Worm (Caenorhabditis elegans) whole organism, L3 larva: ENCODE data around the gene erfa-1.
A peak's percentile ranks its signal among the peaks of the same experiment; 100 is the strongest.

Experiments
- R02D3.7 ChIP-seq: fragments of 150-350 bp; optimal IDR thresholded peaks from 2 replicates; lab custom pipeline; 2014; ENCODE audit warnings: missing biosample characterization, missing genetic modification characterization
- ZK546.5 ChIP-seq: sonication (generic microtip); optimal IDR thresholded peaks from 2 replicates; lab custom pipeline; 2017; ENCODE audit warnings: missing biosample characterization, missing genetic modification characterization
- aly-2 ChIP-seq: fragments of 150-350 bp; optimal IDR thresholded peaks from 2 replicates; lab custom pipeline; 2014; ENCODE audit warnings: missing biosample characterization, missing genetic modification characterization
- ama-1 ChIP-seq: fragments of 150-350 bp; optimal IDR thresholded peaks from 2 replicates; lab custom pipeline; 2018
- ceh-28 ChIP-seq: fragments of 150-350 bp; optimal IDR thresholded peaks from 2 replicates; lab custom pipeline; 2014; ENCODE audit warnings: missing biosample characterization, missing genetic modification reagents, missing genetic modification characterization
- ceh-82 ChIP-seq: fragments of 150-350 bp; optimal IDR thresholded peaks from 2 replicates; lab custom pipeline; 2014; ENCODE audit warnings: missing biosample characterization, missing genetic modification characterization
- egl-27 ChIP-seq: sonication (generic microtip); optimal IDR thresholded peaks from 4 replicates; lab custom pipeline; 2017; ENCODE audit warnings: missing biosample characterization, missing genetic modification reagents, missing genetic modification characterization
- egl-5 ChIP-seq: fragments of 150-350 bp; optimal IDR thresholded peaks from 2 replicates; lab custom pipeline; 2017; ENCODE audit warnings: missing biosample characterization, missing genetic modification reagents, missing genetic modification characterization, inconsistent platforms
- elt-1 ChIP-seq: fragments of 150-350 bp; optimal IDR thresholded peaks from 2 replicates; lab custom pipeline; 2014; ENCODE audit warnings: missing biosample characterization, missing genetic modification characterization
- elt-2 ChIP-seq: sonication (generic microtip); optimal IDR thresholded peaks from 2 replicates; lab custom pipeline; 2016; ENCODE audit warnings: missing genetic modification reagents, mild to moderate bottlenecking, missing genetic modification characterization, missing compliant biosample characterization
- elt-3 ChIP-seq, 3 experiments: fragments of 150-350 bp in 1 of 3; sonication (generic microtip) in 2 of 3; optimal IDR thresholded peaks; 2 replicates in 2 of 3; 4 replicates in 1 of 3; lab custom pipeline; 2014 to 2017; ENCODE audit warnings: missing biosample characterization in 3 of 3, missing genetic modification characterization in 3 of 3
- fkh-10 ChIP-seq: sonication (generic microtip); optimal IDR thresholded peaks from 2 replicates; lab custom pipeline; 2017; ENCODE audit warnings: missing biosample characterization, missing genetic modification reagents, missing genetic modification characterization
- fkh-2 ChIP-seq: fragments of 150-350 bp; optimal IDR thresholded peaks from 2 replicates; lab custom pipeline; 2014; ENCODE audit warnings: missing biosample characterization, missing genetic modification reagents, missing genetic modification characterization
- hmg-11 ChIP-seq: sonication (generic microtip); optimal IDR thresholded peaks from 2 replicates; lab custom pipeline; 2016; ENCODE audit warnings: missing genetic modification characterization, missing compliant biosample characterization
- jun-1 ChIP-seq: fragments of 150-350 bp; optimal IDR thresholded peaks from 2 replicates; lab custom pipeline; 2014; ENCODE audit warnings: missing biosample characterization, missing genetic modification reagents, missing genetic modification characterization
- lin-15B ChIP-seq: fragments of 150-350 bp; optimal IDR thresholded peaks from 2 replicates; lab custom pipeline; 2014; ENCODE audit warnings: missing biosample characterization, missing genetic modification characterization
- lin-39 ChIP-seq: fragments of 150-350 bp; optimal IDR thresholded peaks from 2 replicates; lab custom pipeline; 2018; ENCODE audit warnings: missing biosample characterization, missing genetic modification reagents, missing genetic modification characterization
- lsy-12 ChIP-seq: sonication (generic microtip); optimal IDR thresholded peaks from 2 replicates; lab custom pipeline; 2016; ENCODE audit warnings: mild to moderate bottlenecking, missing genetic modification characterization, missing compliant biosample characterization
- mdl-1 ChIP-seq: fragments of 150-350 bp; optimal IDR thresholded peaks from 2 replicates; lab custom pipeline; 2014; ENCODE audit warnings: missing biosample characterization, missing genetic modification characterization
- mml-1 ChIP-seq: fragments of 150-350 bp; sonication (generic microtip); optimal IDR thresholded peaks from 3 replicates; lab custom pipeline; 2014; ENCODE audit warnings: missing biosample characterization, missing genetic modification characterization
- nfya-1 ChIP-seq: sonication (generic microtip); optimal IDR thresholded peaks from 2 replicates; lab custom pipeline; 2017; ENCODE audit warnings: missing genetic modification characterization, mild to moderate bottlenecking, missing compliant biosample characterization, antibody characterized with exemption, moderate library complexity; ENCODE audit not compliant: insufficient read depth
- nhr-11 ChIP-seq: fragments of 150-350 bp; optimal IDR thresholded peaks from 2 replicates; lab custom pipeline; 2014; ENCODE audit warnings: missing biosample characterization, missing genetic modification characterization
- nhr-12 ChIP-seq: fragments of 150-350 bp; optimal IDR thresholded peaks from 2 replicates; lab custom pipeline; 2014; ENCODE audit warnings: missing biosample characterization, missing genetic modification characterization
- nhr-237 ChIP-seq: fragments of 150-350 bp; optimal IDR thresholded peaks from 2 replicates; lab custom pipeline; 2014; ENCODE audit warnings: missing biosample characterization, missing genetic modification characterization
- nhr-25 ChIP-seq: sonication (generic microtip); optimal IDR thresholded peaks from 2 replicates; lab custom pipeline; 2017; ENCODE audit warnings: missing biosample characterization, missing genetic modification characterization
- nhr-28 ChIP-seq: fragments of 150-350 bp; optimal IDR thresholded peaks from 2 replicates; lab custom pipeline; 2014; ENCODE audit warnings: missing biosample characterization, missing genetic modification characterization
- nhr-76 ChIP-seq: fragments of 150-350 bp; sonication (generic microtip); optimal IDR thresholded peaks from 5 replicates; lab custom pipeline; 2014; ENCODE audit warnings: missing biosample characterization, missing genetic modification characterization
- pqm-1 ChIP-seq: fragments of 150-350 bp; optimal IDR thresholded peaks from 2 replicates; lab custom pipeline; 2017; ENCODE audit warnings: missing biosample characterization, missing genetic modification characterization, inconsistent platforms
- skn-1 ChIP-seq: fragments of 150-350 bp; optimal IDR thresholded peaks from 2 replicates; lab custom pipeline; 2014; ENCODE audit warnings: missing biosample characterization, missing genetic modification characterization
- snpc-4 ChIP-seq: fragments of 150-350 bp; optimal IDR thresholded peaks from 2 replicates; lab custom pipeline; 2014; ENCODE audit warnings: missing biosample characterization, missing genetic modification characterization
- tbx-2 ChIP-seq: sonication (generic microtip); optimal IDR thresholded peaks from 2 replicates; lab custom pipeline; 2016; ENCODE audit warnings: mild to moderate bottlenecking, missing genetic modification characterization, missing compliant biosample characterization
- unc-39 ChIP-seq: sonication (generic microtip); optimal IDR thresholded peaks from 4 replicates; lab custom pipeline; 2017; ENCODE audit warnings: missing biosample characterization, missing genetic modification characterization
- unc-62 ChIP-seq: fragments of 150-350 bp; sonication (generic microtip); optimal IDR thresholded peaks from 4 replicates; lab custom pipeline; 2014; ENCODE audit warnings: missing biosample characterization, missing genetic modification reagents, missing genetic modification characterization
- zag-1 ChIP-seq: fragments of 150-350 bp; optimal IDR thresholded peaks from 2 replicates; lab custom pipeline; 2014; ENCODE audit warnings: missing biosample characterization, missing genetic modification characterization
- ztf-11 ChIP-seq: fragments of 150-350 bp; optimal IDR thresholded peaks from 2 replicates; lab custom pipeline; 2014; ENCODE audit warnings: missing biosample characterization, missing genetic modification characterization
- ztf-4 ChIP-seq: fragments of 150-350 bp; optimal IDR thresholded peaks from 2 replicates; lab custom pipeline; 2014; ENCODE audit warnings: missing biosample characterization, missing genetic modification characterization

erfa-1 gene

DNA sequence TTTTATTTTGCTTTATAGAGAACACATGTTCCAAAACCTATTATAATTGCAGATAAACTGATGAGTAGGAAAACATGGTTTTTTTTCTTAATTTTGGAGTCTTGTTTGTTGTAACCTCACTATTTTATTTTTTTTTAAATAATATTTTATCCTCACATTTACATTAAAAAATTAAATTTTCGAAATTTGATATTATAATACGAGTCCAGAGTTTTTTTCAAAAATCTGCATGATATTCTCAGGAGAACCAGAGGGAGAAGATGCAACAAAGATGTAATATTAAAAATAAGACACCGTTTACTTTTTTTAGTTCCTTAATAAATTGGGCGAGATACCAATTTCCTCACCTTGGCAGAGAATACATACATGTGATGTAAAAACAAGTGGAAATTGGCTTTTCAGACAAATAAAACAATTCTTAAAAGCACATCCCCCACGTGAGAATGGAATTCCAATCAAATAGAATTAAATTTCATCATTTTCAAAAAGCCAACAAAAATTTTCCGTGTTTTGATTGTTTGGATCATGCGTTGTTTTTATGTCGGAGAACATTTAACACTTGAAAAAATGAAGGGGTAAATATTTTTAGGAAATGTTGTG lies 48.2 kb upstream of the erfa-1 start:
- TF ChIP-seq ama-1 (lab: Kevin White, UChicago) (no peak), lsy-12 (tag; lab: Kevin White, UChicago) (no peak), elt-1 (tag; lab: Kevin White, UChicago) (no peak), fkh-2 (tag; lab: Kevin White, UChicago) (no peak), nhr-25 (no peak), mdl-1 (tag; lab: Kevin White, UChicago) (no peak), egl-5 (tag; lab: Kevin White, UChicago) (no peak), ztf-11 (no peak), ZK546.5 (tag; lab: Kevin White, UChicago) (no peak), unc-62 (no peak), skn-1 (tag; lab: Kevin White, UChicago) (no peak), jun-1 (tag; lab: Kevin White, UChicago) (no peak), aly-2 (tag; lab: Kevin White, UChicago) (no peak), ztf-4 (tag; lab: Kevin White, UChicago) (no peak), snpc-4 (no peak), lin-39 (tag; lab: Kevin White, UChicago) (no peak), nhr-28 (tag; lab: Kevin White, UChicago) (no peak), tbx-2 (no peak), elt-2 (no peak)
- TF ChIP-seq, all 47 proteins: peak for 0

DNA sequence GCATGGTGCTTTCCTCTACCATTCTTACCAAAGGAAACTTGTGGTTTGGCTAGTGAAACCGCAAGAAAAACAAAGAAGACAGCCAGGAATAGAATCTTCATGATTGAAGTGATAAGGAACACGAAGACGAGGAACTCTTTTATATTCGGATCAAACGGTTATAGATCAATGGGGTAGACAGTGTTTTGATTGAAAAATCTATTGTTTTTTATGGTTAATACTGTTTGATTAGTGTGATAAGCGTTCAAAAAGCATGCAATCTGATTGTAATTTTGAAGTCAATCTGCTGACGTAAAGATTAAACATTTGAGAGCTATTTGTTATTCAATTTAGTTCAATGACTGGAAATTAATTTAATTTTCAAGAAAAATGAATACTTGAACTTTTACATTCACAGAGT lies 44.3 kb upstream of the erfa-1 start, which contains the start of gene F57F4.2:
Gene F57F4.2 (minus strand): TSS at position 101 of the 400 bp plus-strand sequence.
- TF ChIP-seq mml-1 (tag; lab: Kevin White, UChicago) = no peak
- no peak for TF ChIP-seq ama-1 (lab: Kevin White, UChicago)
- TF ChIP-seq nhr-76 (tag; lab: Kevin White, UChicago) = no peak
- no peak for TF ChIP-seq zag-1 (tag; lab: Kevin White, UChicago)
- TF ChIP-seq ztf-11 = no peak

ce11 chrV:6390163-6390562 lies 43.8 kb upstream of the erfa-1 start, which contains the start of gene F57F4.1:
Gene F57F4.1, plus strand, starts transcription at chrV:6390463.
- TF ChIP-seq pqm-1 (no peak), unc-39 (tag; lab: Kevin White, UChicago) (no peak), ztf-4 (tag; lab: Kevin White, UChicago) (no peak), fkh-10 (GFP tag; lab: Kevin White, UChicago) (no peak), R02D3.7 (no peak), nhr-12 (tag; lab: Kevin White, UChicago) (no peak), lsy-12 (tag; lab: Kevin White, UChicago) (no peak), elt-3 (tag; optimal IDR thresholded peaks at IDR 0.05; lab: Kevin White, UChicago) (no peak), mml-1 (tag; lab: Kevin White, UChicago) (no peak), skn-1 (tag; lab: Kevin White, UChicago) (no peak), lin-15B (tag; lab: Kevin White, UChicago) (no peak), ceh-28 (no peak), ceh-82 (tag; lab: Kevin White, UChicago) (no peak), nhr-25 (no peak), jun-1 (tag; lab: Kevin White, UChicago) (no peak)

DNA sequence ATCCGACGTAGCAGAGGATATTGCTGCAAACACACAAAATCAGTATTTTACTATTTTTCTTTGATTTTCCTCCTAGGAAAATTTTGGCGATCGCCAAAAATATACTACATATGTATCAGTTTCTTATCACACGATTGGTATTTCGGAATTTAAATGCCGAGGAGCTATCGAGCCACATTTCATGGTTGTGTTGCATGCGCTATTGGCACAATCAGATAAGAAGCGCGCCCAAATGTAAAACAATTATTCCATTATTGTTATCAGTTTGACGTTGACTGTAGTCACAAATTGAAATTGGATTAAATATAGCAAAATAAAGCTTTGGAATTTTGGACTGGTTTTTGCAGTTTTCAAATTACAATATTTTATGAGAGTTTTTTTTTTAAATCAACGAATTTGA lies 35.0 kb upstream of the erfa-1 start:
- TF ChIP-seq elt-2 (peak; percentile 94), pqm-1 (peak; percentile 82), jun-1 (tag; lab: Kevin White, UChicago) (peak; percentile 39), ztf-11 (no peak)

DNA sequence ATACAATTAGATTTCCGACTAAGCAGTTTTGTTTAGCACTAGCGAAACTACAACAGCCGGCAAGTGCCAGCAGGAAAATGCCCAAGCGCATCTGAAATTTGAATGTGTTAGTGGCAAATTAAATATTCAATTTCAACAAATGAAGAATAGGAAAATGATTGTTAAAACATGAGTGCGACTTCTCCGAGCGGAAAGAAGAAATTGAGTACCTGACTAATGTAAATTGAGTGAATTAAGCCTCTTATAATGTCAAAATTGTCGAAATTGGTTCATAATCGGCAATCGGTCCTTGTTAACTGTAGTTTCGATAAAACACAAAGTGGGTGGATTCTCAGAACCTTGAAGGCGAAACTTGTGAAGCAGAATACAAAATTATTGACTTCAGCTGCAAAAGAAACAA lies 34.1 kb upstream of the erfa-1 start, which contains the start of gene gfi-1:
Gene gfi-1 (minus strand): TSS at position 101 of the 400 bp plus-strand sequence.
- TF ChIP-seq ZK546.5 (tag; lab: Kevin White, UChicago) (no peak), nfya-1 (tag; lab: Kevin White, UChicago) (no peak), mml-1 (tag; lab: Kevin White, UChicago) (no peak), zag-1 (tag; lab: Kevin White, UChicago) (no peak), hmg-11 (tag; lab: Kevin White, UChicago) (no peak), nhr-11 (tag; lab: Kevin White, UChicago) (no peak), ceh-28 (no peak), elt-2 (no peak), ama-1 (lab: Kevin White, UChicago) (no peak), nhr-237 (tag; lab: Kevin White, UChicago) (no peak), egl-27 (tag; lab: Kevin White, UChicago) (no peak), aly-2 (tag; lab: Kevin White, UChicago) (no peak), elt-1 (tag; lab: Kevin White, UChicago) (no peak)
